Worm (Caenorhabditis elegans) whole organism, mixed stage, embryonic: ENCODE measurements around the gene erp-44.3.

Experiments used
- M03D4.4 ChIP-seq: sonication (generic microtip); optimal IDR thresholded peaks from 2 replicates; lab custom pipeline; 2017; ENCODE audit warnings: mild to moderate bottlenecking, missing genetic modification characterization, missing compliant biosample characterization
- bed-3 ChIP-seq: fragments of 200-800 bp; sonication (Bioruptor generic); optimal IDR thresholded peaks from 3 replicates; lab custom pipeline; 2018; ENCODE audit warnings: mild to moderate bottlenecking, missing genetic modification characterization, moderate library complexity, missing compliant biosample characterization
- elt-1 ChIP-seq: sonication (generic microtip); optimal IDR thresholded peaks from 2 replicates; lab custom pipeline; 2017; ENCODE audit warnings: missing genetic modification characterization, mild to moderate bottlenecking, missing compliant biosample characterization, antibody characterized with exemption, moderate library complexity, borderline replicate concordance; ENCODE audit not compliant: insufficient read depth
- elt-3 ChIP-seq: fragments of 150-350 bp; optimal IDR thresholded peaks from 2 replicates; lab custom pipeline; 2014; ENCODE audit warnings: missing biosample characterization, missing genetic modification characterization
- ham-2 ChIP-seq: fragments of 200-800 bp; sonication (Bioruptor generic); optimal IDR thresholded peaks from 2 replicates; lab custom pipeline; 2018; ENCODE audit warnings: mild to moderate bottlenecking, missing genetic modification characterization, missing compliant biosample characterization
- lin-13 ChIP-seq: fragments of 150-350 bp; optimal IDR thresholded peaks from 2 replicates; lab custom pipeline; 2014; ENCODE audit warnings: missing biosample characterization, missing genetic modification characterization
- lsy-2 ChIP-seq: fragments of 150-350 bp; optimal IDR thresholded peaks from 2 replicates; lab custom pipeline; 2014; ENCODE audit warnings: missing biosample characterization, missing genetic modification characterization
- nhr-237 ChIP-seq: fragments of 150-350 bp; optimal IDR thresholded peaks from 2 replicates; lab custom pipeline; 2014; ENCODE audit warnings: missing biosample characterization, missing genetic modification characterization
- nhr-28 ChIP-seq: fragments of 150-350 bp; optimal IDR thresholded peaks from 2 replicates; lab custom pipeline; 2014; ENCODE audit warnings: missing biosample characterization, missing genetic modification characterization
- snpc-4 ChIP-seq: fragments of 150-350 bp; optimal IDR thresholded peaks from 2 replicates; lab custom pipeline; 2014; ENCODE audit warnings: missing biosample characterization, missing genetic modification characterization
- unc-39 ChIP-seq: fragments of 150-350 bp; optimal IDR thresholded peaks from 2 replicates; lab custom pipeline; 2014; ENCODE audit warnings: missing biosample characterization, missing genetic modification characterization
- unc-62 ChIP-seq: fragments of 150-350 bp; optimal IDR thresholded peaks from 2 replicates; lab custom pipeline; 2014; ENCODE audit warnings: missing biosample characterization, missing genetic modification reagents, missing genetic modification characterization

DNA sequence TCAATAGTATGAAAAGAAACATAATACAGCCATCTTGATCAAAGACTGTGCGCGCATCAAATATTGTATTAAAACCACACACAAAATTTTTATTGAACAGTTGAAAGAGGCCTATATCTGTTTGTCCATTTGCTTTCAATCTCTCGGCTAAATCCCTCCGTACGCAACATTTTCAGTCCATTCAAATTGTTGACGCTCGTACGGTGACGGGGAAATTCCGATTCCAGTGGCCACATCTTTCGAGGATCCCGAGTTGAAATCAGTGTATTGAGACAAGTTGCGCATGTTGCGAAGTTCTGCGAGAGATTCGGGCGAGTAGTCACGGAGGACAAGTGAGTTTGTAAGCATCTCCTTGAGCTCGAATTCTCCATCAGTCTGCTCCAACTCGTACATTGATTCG is 42.1 kb downstream of the erp-44.3 start:
- TF ChIP-seq elt-3 (tag; lab: Kevin White, UChicago) (no peak), unc-39 (tag; lab: Kevin White, UChicago) (no peak), lin-13 (tag; lab: Kevin White, UChicago) (no peak), nhr-28 (no peak), nhr-237 (tag; lab: Kevin White, UChicago) (no peak), unc-62 (no peak), snpc-4 (tag; lab: Kevin White, UChicago) (no peak), M03D4.4 (tag; lab: Kevin White, UChicago) (no peak), elt-1 (tag; lab: Kevin White, UChicago) (no peak), ham-2 (GFP tag; lab: Kevin White, UChicago) (no peak), bed-3 (GFP tag; lab: Kevin White, UChicago) (no peak), lsy-2 (no peak)
